Fruit fly (Drosophila melanogaster) Kc167 (cell line): Measurements from ENCODE around the gene I-2.

Experiments
- Myc ChIP-seq: fragments of >200 bp; optimal IDR thresholded peaks from 2 replicates; lab custom pipeline; 2017; ENCODE audit warnings: missing external identifiers
- Sin3A ChIP-seq: fragments of >200 bp; optimal IDR thresholded peaks from 2 replicates; lab custom pipeline; 2018; ENCODE audit warnings: missing external identifiers
- h ChIP-seq: fragments of >200 bp; optimal IDR thresholded peaks from 3 replicates; lab custom pipeline; 2018; ENCODE audit warnings: missing external identifiers
- insv ChIP-seq: fragments of >200 bp; optimal IDR thresholded peaks from 3 replicates; lab custom pipeline; 2018; ENCODE audit warnings: missing external identifiers
- psq ChIP-seq: fragments of >200 bp; optimal IDR thresholded peaks from 2 replicates; lab custom pipeline; 2017; ENCODE audit warnings: missing external identifiers
- ttk ChIP-seq: sonication (Bioruptor generic); optimal IDR thresholded peaks from 2 replicates; lab custom pipeline; 2017; ENCODE audit warnings: missing external identifiers

dm6 chr3L:9848744-9849143 is 12.1 kb upstream of the I-2 start:
- no peak for TF ChIP-seq psq (lab: Kevin White, UChicago)
- TF ChIP-seq Sin3A (lab: Kevin White, UChicago), result no peak
- no peak for TF ChIP-seq h (lab: Kevin White, UChicago)
- no peak for TF ChIP-seq insv
- TF ChIP-seq ttk (lab: Kevin White, UChicago), result no peak
- no peak for TF ChIP-seq Myc (lab: Kevin White, UChicago)
